Worm (Caenorhabditis elegans) whole organism, L4 larva: ENCODE measurements around the gene pst-2.

Experiments used
- F10B5.3 ChIP-seq: sonication (generic microtip); optimal IDR thresholded peaks from 2 replicates; lab custom pipeline; 2016; ENCODE audit warnings: mild to moderate bottlenecking, missing genetic modification characterization, missing compliant biosample characterization
- F26F4.8 ChIP-seq: fragments of 200-800 bp; sonication (Bioruptor generic); conservative IDR thresholded peaks from 2 replicates; pipeline ENCODE4 v1.3.6; 2022; ENCODE audit warnings: missing genetic modification characterization, missing compliant biosample characterization
- F49E8.2 ChIP-seq: sonication (generic microtip); optimal IDR thresholded peaks from 2 replicates; lab custom pipeline; 2016; ENCODE audit warnings: missing compliant biosample characterization, mild to moderate bottlenecking, missing genetic modification characterization, borderline replicate concordance
- R02D3.7 ChIP-seq: fragments of 150-350 bp; sonication (generic microtip); optimal IDR thresholded peaks from 3 replicates; lab custom pipeline; 2014; ENCODE audit warnings: missing biosample characterization, missing genetic modification characterization
- T26A8.4 ChIP-seq: fragments of 200-800 bp; sonication (Bioruptor generic); IDR thresholded peaks from 2 replicates; pipeline ENCODE4 v1.3.6; 2022; ENCODE audit warnings: missing genetic modification characterization, missing compliant biosample characterization
- Y105C5A.15 ChIP-seq: fragments of 200-800 bp; sonication (Bioruptor generic); IDR thresholded peaks from 2 replicates; pipeline ENCODE4 v1.3.6; 2022; ENCODE audit warnings: missing genetic modification characterization, missing compliant biosample characterization
- Y48G9A.11 ChIP-seq: fragments of 200-800 bp; sonication (Bioruptor generic); IDR thresholded peaks from 2 replicates; pipeline ENCODE4 v1.3.6; 2022; ENCODE audit warnings: missing genetic modification reagents, missing genetic modification characterization, missing compliant biosample characterization
- aha-1 ChIP-seq: fragments of 150-350 bp; peaks from one replicate; lab custom pipeline; 2014; ENCODE audit warnings: missing biosample characterization, missing genetic modification characterization
- aly-2 ChIP-seq: sonication (generic microtip); optimal IDR thresholded peaks from 2 replicates; lab custom pipeline; 2018; ENCODE audit warnings: missing biosample characterization, missing genetic modification characterization
- ama-1 ChIP-seq: fragments of 150-350 bp; optimal IDR thresholded peaks from 2 replicates; lab custom pipeline; 2014; ENCODE audit warnings: inconsistent platforms, mixed read lengths
- ceh-20 ChIP-seq: fragments of 200-800 bp; sonication (Bioruptor generic); IDR thresholded peaks from 2 replicates; pipeline ENCODE4 v1.3.6; 2022; ENCODE audit warnings: missing genetic modification reagents, missing genetic modification characterization, missing compliant biosample characterization
- ceh-28 ChIP-seq: fragments of 150-350 bp; optimal IDR thresholded peaks from 2 replicates; lab custom pipeline; 2014; ENCODE audit warnings: missing biosample characterization, missing genetic modification reagents, missing genetic modification characterization
- ceh-44 ChIP-seq: fragments of 200-800 bp; sonication (Bioruptor generic); IDR thresholded peaks from 2 replicates; pipeline ENCODE4 v1.3.6; 2022; ENCODE audit warnings: missing genetic modification reagents, missing genetic modification characterization, missing compliant biosample characterization
- ceh-62 ChIP-seq: sonication (generic microtip); optimal IDR thresholded peaks from 2 replicates; lab custom pipeline; 2017; ENCODE audit warnings: missing biosample characterization, missing genetic modification characterization
- daf-19 ChIP-seq: fragments of 200-800 bp; sonication (Bioruptor generic); conservative IDR thresholded peaks from 2 replicates; pipeline ENCODE4 v1.3.6; 2022; ENCODE audit warnings: missing genetic modification characterization, missing compliant biosample characterization
- daf-8 ChIP-seq: fragments of 200-800 bp; sonication (Bioruptor generic); IDR thresholded peaks from 2 replicates; pipeline ENCODE4 v1.3.6; 2022; ENCODE audit warnings: missing genetic modification characterization, missing compliant biosample characterization
- dmd-6 ChIP-seq: fragments of 200-800 bp; sonication (Bioruptor generic); IDR thresholded peaks from 2 replicates; pipeline ENCODE4 v1.3.6; 2022; ENCODE audit warnings: missing genetic modification reagents, missing genetic modification characterization, missing compliant biosample characterization
- dmd-8 ChIP-seq: fragments of 200-800 bp; sonication (Bioruptor generic); IDR thresholded peaks from 2 replicates; pipeline ENCODE4 v1.3.6; 2022; ENCODE audit warnings: missing genetic modification characterization, missing compliant biosample characterization
- dpl-1 ChIP-seq: fragments of 150-350 bp; optimal IDR thresholded peaks from 2 replicates; lab custom pipeline; 2014; ENCODE audit warnings: missing biosample characterization, missing genetic modification reagents, missing genetic modification characterization
- duxl-1 ChIP-seq: sonication (generic microtip); optimal IDR thresholded peaks from 2 replicates; lab custom pipeline; 2016; ENCODE audit warnings: mild to moderate bottlenecking, missing genetic modification characterization, moderate library complexity, missing compliant biosample characterization; ENCODE audit not compliant: poor library complexity
- egl-27 ChIP-seq: sonication (generic microtip); optimal IDR thresholded peaks from 3 replicates; lab custom pipeline; 2017; ENCODE audit warnings: missing biosample characterization, missing genetic modification reagents, missing genetic modification characterization
- egl-43 ChIP-seq: fragments of 200-800 bp; sonication (Bioruptor generic); IDR thresholded peaks from 2 replicates; pipeline ENCODE4 v1.3.6; 2022; ENCODE audit warnings: missing genetic modification reagents, missing genetic modification characterization, missing compliant biosample characterization
- gei-8 ChIP-seq: fragments of 200-800 bp; sonication (Bioruptor generic); optimal IDR thresholded peaks from 2 replicates; lab custom pipeline; 2018; ENCODE audit warnings: mild to moderate bottlenecking, missing genetic modification characterization, missing compliant biosample characterization
- lin-38 ChIP-seq: fragments of 200-800 bp; sonication (Bioruptor generic); IDR thresholded peaks from 2 replicates; pipeline ENCODE4 v1.3.6; 2022; ENCODE audit warnings: missing genetic modification reagents, missing genetic modification characterization, missing compliant biosample characterization
- madf-5 ChIP-seq, 2 experiments: fragments of 200-800 bp; sonication (Bioruptor generic); IDR thresholded peaks; 2 replicates each; pipeline ENCODE4 v1.3.6; 2022; ENCODE audit warnings: missing compliant biosample characterization in 2 of 2, missing genetic modification characterization in 2 of 2
- mdt-29 ChIP-seq: fragments of 200-800 bp; sonication (Bioruptor generic); IDR thresholded peaks from 2 replicates; pipeline ENCODE4 v1.3.6; 2022; ENCODE audit warnings: missing genetic modification reagents, missing genetic modification characterization, missing compliant biosample characterization
- mes-2 ChIP-seq: sonication (generic microtip); optimal IDR thresholded peaks from 2 replicates; lab custom pipeline; 2016; ENCODE audit warnings: missing genotype, mild to moderate bottlenecking, missing genetic modification characterization, missing compliant biosample characterization; ENCODE audit not compliant: poor library complexity, severe bottlenecking
- nhr-102 ChIP-seq: sonication (generic microtip); optimal IDR thresholded peaks from 2 replicates; lab custom pipeline; 2016; ENCODE audit warnings: mild to moderate bottlenecking, missing genetic modification characterization, moderate library complexity, missing compliant biosample characterization
- nhr-237 ChIP-seq: sonication (generic microtip); optimal IDR thresholded peaks from 2 replicates; lab custom pipeline; 2017; ENCODE audit warnings: missing biosample characterization, missing genetic modification characterization
- pqm-1 ChIP-seq: sonication (generic microtip); optimal IDR thresholded peaks from 2 replicates; lab custom pipeline; 2017; ENCODE audit warnings: missing biosample characterization, missing genetic modification characterization
- rbr-2 ChIP-seq: sonication (generic microtip); optimal IDR thresholded peaks from 2 replicates; lab custom pipeline; 2016; ENCODE audit warnings: missing genotype, missing genetic modification characterization, missing compliant biosample characterization
- set-16 ChIP-seq: fragments of 200-800 bp; sonication (Bioruptor generic); IDR thresholded peaks from 2 replicates; pipeline ENCODE4 v1.3.6; 2022; ENCODE audit warnings: missing genetic modification reagents, missing genetic modification characterization, missing compliant biosample characterization
- snpc-4 ChIP-seq: fragments of 150-350 bp; optimal IDR thresholded peaks from 2 replicates; lab custom pipeline; 2014; ENCODE audit warnings: missing biosample characterization, missing genetic modification characterization
- spr-1 ChIP-seq: sonication (generic microtip); optimal IDR thresholded peaks from 2 replicates; lab custom pipeline; 2016; ENCODE audit warnings: mild to moderate bottlenecking, missing genetic modification characterization, missing compliant biosample characterization
- spr-3 ChIP-seq: fragments of 200-800 bp; sonication (Bioruptor generic); optimal IDR thresholded peaks from 2 replicates; lab custom pipeline; 2018; ENCODE audit warnings: mild to moderate bottlenecking, missing genetic modification characterization, missing compliant biosample characterization
- tra-1 ChIP-seq: fragments of 200-800 bp; sonication (Bioruptor generic); IDR thresholded peaks from 2 replicates; pipeline ENCODE4 v1.3.6; 2022; ENCODE audit warnings: missing genetic modification reagents, missing genetic modification characterization, missing compliant biosample characterization
- unc-62 ChIP-seq, 3 experiments: fragments of 150-350 bp in 1 of 3; sonication (generic microtip); optimal IDR thresholded peaks in 2 of 3; peaks in 1 of 3; 1 replicate in 1 of 3; 2 replicates in 2 of 3; lab custom pipeline; 2014 to 2017; ENCODE audit warnings: missing biosample characterization in 3 of 3, missing genetic modification characterization in 3 of 3, missing genetic modification reagents in 3 of 3, missing genotype in 1 of 3
- zfp-2 ChIP-seq: sonication (generic microtip); optimal IDR thresholded peaks from 2 replicates; lab custom pipeline; 2016; ENCODE audit warnings: mild to moderate bottlenecking, missing genetic modification characterization, missing compliant biosample characterization
- zip-11 ChIP-seq: fragments of 200-800 bp; sonication (Bioruptor generic); IDR thresholded peaks from 2 replicates; pipeline ENCODE4 v1.3.6; 2022; ENCODE audit warnings: missing genetic modification characterization, missing compliant biosample characterization
- ztf-7 ChIP-seq: fragments of 150-350 bp; optimal IDR thresholded peaks from 2 replicates; lab custom pipeline; 2014; ENCODE audit warnings: missing biosample characterization, missing genetic modification characterization

The pst-2 gene

ce11 chrIII:5715467-5715866, 35.2 kb downstream of the pst-2 start (continued):
- TF ChIP-seq nhr-237 (tag; lab: Kevin White, UChicago) (no peak), mdt-29 (GFP tag; lab: Robert Waterston, UW) (peak; percentile 23; the same call in 1 of the 2 replicates), madf-5 (GFP tag; IDR thresholded peaks at IDR 0.05; lab: Robert Waterston, UW) (no peak)

- TF ChIP-seq unc-62 (GFP tag; optimal IDR thresholded peaks at IDR 0.05 in 1 of 2; lab: Kevin White, UChicago) = peak in 1 of 2 experiments; percentile 85
- no peak for TF ChIP-seq unc-62 (tag; optimal IDR thresholded peaks at IDR 0.05; lab: Kevin White, UChicago)
- TF ChIP-seq ama-1 (lab: Kevin White, UChicago) = peak; percentile 67
- TF ChIP-seq F10B5.3 (tag; lab: Kevin White, UChicago) = no peak
- TF ChIP-seq Y105C5A.15 = 0 out of 2 replicates have a peak, but pooled peaks have one; percentile 35
- TF ChIP-seq daf-19 (GFP tag; lab: Robert Waterston, UW) = peak; percentile 64; the same call in 1 of the 2 replicates
Measured at ce11 chrIII:5717173-5717748, 37.0 kb downstream of the pst-2 start.

ce11 chrIII:5718385-5718784, 38.2 kb downstream of the pst-2 start:
- TF ChIP-seq tra-1 = no peak
- TF ChIP-seq T26A8.4 (GFP tag; lab: Robert Waterston, UW) = no peak
- TF ChIP-seq ceh-28 (tag; lab: Kevin White, UChicago) = no peak

ce11 chrIII:5719105-5719831, 39.0 kb downstream of the pst-2 start:
- TF ChIP-seq aha-1 (peak; percentile 93), unc-62 (GFP tag; optimal IDR thresholded peaks at IDR 0.05 in 1 of 2; lab: Kevin White, UChicago) (peak in 1 of 2 experiments; percentile 13), unc-62 (tag; optimal IDR thresholded peaks at IDR 0.05; lab: Kevin White, UChicago) (no peak), nhr-102 (tag; lab: Kevin White, UChicago) (no peak)
- TF ChIP-seq, all 104 proteins: peak for 2

- TF ChIP-seq daf-8 (GFP tag; lab: Robert Waterston, UW) (no peak), aly-2 (tag; lab: Kevin White, UChicago) (no peak), ztf-7 (tag; lab: Kevin White, UChicago) (no peak), gei-8 (GFP tag; lab: Kevin White, UChicago) (no peak), ceh-20 (GFP tag; lab: Robert Waterston, UW) (no peak), Y105C5A.15 (no peak), pqm-1 (tag; lab: Kevin White, UChicago) (no peak), zfp-2 (tag; lab: Kevin White, UChicago) (no peak), set-16 (GFP tag; lab: Robert Waterston, UW) (no peak), F49E8.2 (tag; lab: Kevin White, UChicago) (peak; percentile 62), Y48G9A.11 (peak; percentile 50; the same call in 1 of the 2 replicates), egl-27 (tag; lab: Kevin White, UChicago) (no peak), egl-43 (GFP tag; lab: Robert Waterston, UW) (no peak), dmd-6 (GFP tag; lab: Robert Waterston, UW) (no peak), snpc-4 (tag; lab: Kevin White, UChicago) (no peak), R02D3.7 (tag; lab: Kevin White, UChicago) (no peak), dmd-8 (no peak), ceh-62 (tag; lab: Kevin White, UChicago) (no peak), ceh-44 (GFP tag; lab: Robert Waterston, UW) (no peak), spr-1 (tag; lab: Kevin White, UChicago) (no peak), spr-3 (GFP tag; lab: Kevin White, UChicago) (no peak), mes-2 (tag; lab: Kevin White, UChicago) (peak; percentile 35), F26F4.8 (GFP tag; lab: Robert Waterston, UW) (no peak), duxl-1 (tag; lab: Kevin White, UChicago) (no peak), dpl-1 (GFP tag; lab: Kevin White, UChicago) (peak; percentile 18), rbr-2 (tag; lab: Kevin White, UChicago) (no peak), zip-11 (GFP tag; lab: Robert Waterston, UW) (no peak), T26A8.4 (GFP tag; lab: Robert Waterston, UW) (no peak), unc-62 (GFP tag; optimal IDR thresholded peaks at IDR 0.05 in 1 of 2; lab: Kevin White, UChicago) (no peak), unc-62 (tag; optimal IDR thresholded peaks at IDR 0.05; lab: Kevin White, UChicago) (no peak), lin-38 (GFP tag; lab: Robert Waterston, UW) (peak; percentile 58)
Measured at ce11 chrIII:5719832-5720194, 39.6 kb downstream of the pst-2 start.
